Worm (Caenorhabditis elegans) whole organism, late embryonic: ENCODE data around the gene ZK892.6.

Experiments used
- C08G9.2 ChIP-seq: sonication (generic microtip); optimal IDR thresholded peaks from 2 replicates; lab custom pipeline; 2016; ENCODE audit warnings: mild to moderate bottlenecking, missing genetic modification characterization, moderate library complexity, missing compliant biosample characterization
- C38D4.7 ChIP-seq: fragments of 200-800 bp; sonication (Bioruptor generic); optimal IDR thresholded peaks from 2 replicates; lab custom pipeline; 2018; ENCODE audit warnings: mild to moderate bottlenecking, missing genetic modification characterization, moderate library complexity, missing compliant biosample characterization
- F13H6.1 ChIP-seq: sonication (generic microtip); optimal IDR thresholded peaks from 2 replicates; lab custom pipeline; 2016; ENCODE audit warnings: missing genetic modification characterization, missing compliant biosample characterization
- K09A11.1 ChIP-seq: sonication (generic microtip); optimal IDR thresholded peaks from 2 replicates; lab custom pipeline; 2017; ENCODE audit warnings: antibody characterized with exemption, mild to moderate bottlenecking, missing genetic modification characterization, missing compliant biosample characterization; ENCODE audit not compliant: insufficient read depth
- Y22D7AL.16 ChIP-seq: sonication (generic microtip); optimal IDR thresholded peaks from 2 replicates; lab custom pipeline; 2016; ENCODE audit warnings: missing genetic modification characterization, missing compliant biosample characterization
- ceh-18 ChIP-seq: sonication (generic microtip); optimal IDR thresholded peaks from 2 replicates; lab custom pipeline; 2016; ENCODE audit warnings: missing genetic modification characterization, missing compliant biosample characterization
- ceh-2 ChIP-seq: sonication (generic microtip); optimal IDR thresholded peaks from 2 replicates; lab custom pipeline; 2016; ENCODE audit warnings: missing genotype, missing genetic modification characterization, missing compliant biosample characterization
- ceh-30 ChIP-seq: fragments of 150-350 bp; optimal IDR thresholded peaks from 2 replicates; lab custom pipeline; 2014; ENCODE audit warnings: missing biosample characterization, missing genetic modification characterization
- ceh-31 ChIP-seq: sonication (generic microtip); optimal IDR thresholded peaks from 2 replicates; lab custom pipeline; 2016; ENCODE audit warnings: missing genetic modification characterization, missing compliant biosample characterization
- ceh-34 ChIP-seq: sonication (generic microtip); optimal IDR thresholded peaks from 2 replicates; lab custom pipeline; 2016; ENCODE audit warnings: mild to moderate bottlenecking, missing genetic modification characterization, missing compliant biosample characterization
- ceh-45 ChIP-seq: fragments of 200-800 bp; sonication (Bioruptor generic); IDR thresholded peaks from 2 replicates; pipeline ENCODE4 v1.3.6; 2022; ENCODE audit warnings: missing genetic modification reagents, missing genetic modification characterization, missing compliant biosample characterization
- dve-1 ChIP-seq: sonication (generic microtip); optimal IDR thresholded peaks from 2 replicates; lab custom pipeline; 2017; ENCODE audit warnings: antibody characterized with exemption, mild to moderate bottlenecking, missing genetic modification characterization, missing compliant biosample characterization
- ets-4 ChIP-seq: sonication (generic microtip); optimal IDR thresholded peaks from 2 replicates; lab custom pipeline; 2016; ENCODE audit warnings: missing genetic modification characterization, missing compliant biosample characterization
- eyg-1 ChIP-seq: sonication (generic microtip); optimal IDR thresholded peaks from 2 replicates; lab custom pipeline; 2016; ENCODE audit warnings: missing genotype, missing genetic modification characterization, missing compliant biosample characterization
- fkh-10 ChIP-seq: fragments of 150-350 bp; optimal IDR thresholded peaks from 2 replicates; lab custom pipeline; 2014; ENCODE audit warnings: missing biosample characterization, missing genetic modification reagents, missing genetic modification characterization
- fkh-6 ChIP-seq: sonication (generic microtip); optimal IDR thresholded peaks from 2 replicates; lab custom pipeline; 2016; ENCODE audit warnings: missing genetic modification characterization, missing compliant biosample characterization
- gmeb-2 ChIP-seq: sonication (generic microtip); optimal IDR thresholded peaks from 2 replicates; lab custom pipeline; 2016; ENCODE audit warnings: missing genetic modification characterization, inconsistent platforms, missing compliant biosample characterization
- hlh-13 ChIP-seq: fragments of 200-800 bp; sonication (Bioruptor generic); optimal IDR thresholded peaks from 2 replicates; lab custom pipeline; 2018; ENCODE audit warnings: mild to moderate bottlenecking, missing genetic modification characterization, missing compliant biosample characterization
- hlh-15 ChIP-seq: sonication (generic microtip); optimal IDR thresholded peaks from 2 replicates; lab custom pipeline; 2016; ENCODE audit warnings: missing genetic modification characterization, missing compliant biosample characterization
- hlh-30 ChIP-seq: sonication (generic microtip); optimal IDR thresholded peaks from 2 replicates; lab custom pipeline; 2017; ENCODE audit warnings: antibody characterized with exemption, missing genetic modification characterization, missing compliant biosample characterization; ENCODE audit not compliant: insufficient read depth
- lin-11 ChIP-seq: fragments of 200-800 bp; sonication (Bioruptor generic); optimal IDR thresholded peaks from 2 replicates; lab custom pipeline; 2018; ENCODE audit warnings: mild to moderate bottlenecking, missing genetic modification characterization, missing compliant biosample characterization
- mec-3 ChIP-seq: sonication (generic microtip); optimal IDR thresholded peaks from 2 replicates; lab custom pipeline; 2016; ENCODE audit warnings: borderline replicate concordance, missing genetic modification characterization, missing compliant biosample characterization
- nfya-1 ChIP-seq: sonication (generic microtip); optimal IDR thresholded peaks from 2 replicates; lab custom pipeline; 2017; ENCODE audit warnings: missing genetic modification characterization, mild to moderate bottlenecking, missing compliant biosample characterization, antibody characterized with exemption, moderate library complexity
- nhr-11 ChIP-seq: fragments of 150-350 bp; optimal IDR thresholded peaks from 2 replicates; lab custom pipeline; 2014; ENCODE audit warnings: missing biosample characterization, missing genetic modification characterization
- nhr-232 ChIP-seq: sonication (generic microtip); optimal IDR thresholded peaks from 2 replicates; lab custom pipeline; 2016; ENCODE audit warnings: missing genetic modification characterization, missing compliant biosample characterization
- npax-4 ChIP-seq: sonication (generic microtip); optimal IDR thresholded peaks from 2 replicates; lab custom pipeline; 2016; ENCODE audit warnings: missing genetic modification characterization, missing compliant biosample characterization
- pha-2 ChIP-seq: sonication (generic microtip); optimal IDR thresholded peaks from 2 replicates; lab custom pipeline; 2017; ENCODE audit warnings: mild to moderate bottlenecking, missing genetic modification characterization, missing compliant biosample characterization
- sdc-2 ChIP-seq: sonication (generic microtip); optimal IDR thresholded peaks from 2 replicates; lab custom pipeline; 2016; ENCODE audit warnings: missing genotype, missing genetic modification characterization, missing compliant biosample characterization
- sox-2 ChIP-seq: fragments of 200-800 bp; sonication (Bioruptor generic); IDR thresholded peaks from 2 replicates; pipeline ENCODE4 v1.3.6; 2022; ENCODE audit warnings: missing genetic modification reagents, missing genetic modification characterization, missing compliant biosample characterization
- syd-9 ChIP-seq: sonication (generic microtip); optimal IDR thresholded peaks from 2 replicates; lab custom pipeline; 2016; ENCODE audit warnings: mild to moderate bottlenecking, missing genetic modification characterization, moderate library complexity, missing compliant biosample characterization
- tbx-2 ChIP-seq: sonication (generic microtip); optimal IDR thresholded peaks from 2 replicates; lab custom pipeline; 2016; ENCODE audit warnings: missing genetic modification characterization, missing compliant biosample characterization
- tbx-7 ChIP-seq: sonication (generic microtip); optimal IDR thresholded peaks from 2 replicates; lab custom pipeline; 2016; ENCODE audit warnings: missing genotype, missing genetic modification characterization, missing compliant biosample characterization
- unc-3 ChIP-seq, 2 experiments: fragments of 200-800 bp in 1 of 2; sonication (Bioruptor generic) in 1 of 2; sonication (generic microtip) in 1 of 2; conservative IDR thresholded peaks in 1 of 2; optimal IDR thresholded peaks in 1 of 2; 2 replicates each; pipeline versions ENCODE4 v1.3.6 to Lab custom; 2016 to 2022; ENCODE audit warnings: missing compliant biosample characterization in 2 of 2, missing genetic modification characterization in 2 of 2, missing genetic modification reagents in 1 of 2
- unc-42 ChIP-seq: sonication (generic microtip); optimal IDR thresholded peaks from 2 replicates; lab custom pipeline; 2016; ENCODE audit warnings: missing genotype, missing genetic modification characterization, missing compliant biosample characterization
- unc-55 ChIP-seq: sonication (generic microtip); optimal IDR thresholded peaks from 2 replicates; lab custom pipeline; 2017; ENCODE audit warnings: missing biosample characterization, missing genetic modification reagents, missing genetic modification characterization
- unc-86 ChIP-seq: sonication (generic microtip); optimal IDR thresholded peaks from 2 replicates; lab custom pipeline; 2016; ENCODE audit warnings: missing genetic modification characterization, missing compliant biosample characterization
- zip-5 ChIP-seq: sonication (generic microtip); optimal IDR thresholded peaks from 2 replicates; lab custom pipeline; 2016; ENCODE audit warnings: missing genetic modification characterization, missing compliant biosample characterization

ZK892.6 gene

DNA sequence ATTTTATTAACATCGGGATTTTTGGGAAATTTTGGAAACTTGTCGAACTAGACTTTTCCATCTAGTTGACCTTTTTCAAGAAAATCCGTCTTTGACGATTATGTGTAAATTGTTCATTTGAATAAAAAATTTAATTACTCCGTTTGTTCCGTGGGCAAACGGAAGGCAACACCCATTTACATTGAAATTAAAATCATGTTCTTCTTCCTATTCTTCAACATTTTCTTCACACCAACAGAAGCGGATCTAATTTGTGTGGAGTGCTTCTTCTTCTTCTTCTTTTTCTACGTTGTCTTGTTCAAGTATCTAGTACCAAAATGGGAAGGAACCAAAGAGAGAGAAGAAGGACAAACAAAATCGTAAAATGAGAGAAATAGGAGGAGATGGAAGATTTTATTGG lies 2.5 kb upstream of the ZK892.6 start:
- TF ChIP-seq ets-4 = no peak
- TF ChIP-seq ceh-31 (tag; lab: Kevin White, UChicago) = peak; percentile 42
- TF ChIP-seq unc-42 (tag; lab: Kevin White, UChicago) = peak; percentile 81
- TF ChIP-seq lin-11 (tag; lab: Kevin White, UChicago) = no peak

DNA sequence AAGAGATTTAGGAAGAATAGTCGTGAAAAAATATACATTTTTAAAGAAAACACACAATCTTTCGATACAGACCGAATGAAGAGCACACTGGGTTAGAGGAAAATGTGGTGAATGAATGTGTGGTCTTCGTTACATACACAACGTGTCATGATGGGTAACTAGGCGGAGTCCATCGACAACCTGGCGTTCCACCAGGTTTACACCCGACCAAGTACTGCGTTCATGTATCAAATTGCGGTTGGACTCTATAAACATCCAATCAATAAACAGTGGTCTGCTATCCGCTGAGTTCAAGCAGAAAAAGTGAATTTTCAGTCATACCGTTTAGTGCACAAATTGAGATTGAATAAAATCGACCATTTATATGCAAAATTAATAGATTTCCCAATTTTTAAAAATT lies 1.8 kb upstream of the ZK892.6 start, which contains the start of gene sdz-38:
TSS of gene sdz-38 (minus strand) at position 101 of the 400 bp plus-strand sequence.
- TF ChIP-seq ceh-34 (tag; lab: Kevin White, UChicago) (no peak), tbx-2 (tag; lab: Kevin White, UChicago) (no peak), lin-11 (tag; lab: Kevin White, UChicago) (no peak), gmeb-2 (tag; lab: Kevin White, UChicago) (no peak)

DNA sequence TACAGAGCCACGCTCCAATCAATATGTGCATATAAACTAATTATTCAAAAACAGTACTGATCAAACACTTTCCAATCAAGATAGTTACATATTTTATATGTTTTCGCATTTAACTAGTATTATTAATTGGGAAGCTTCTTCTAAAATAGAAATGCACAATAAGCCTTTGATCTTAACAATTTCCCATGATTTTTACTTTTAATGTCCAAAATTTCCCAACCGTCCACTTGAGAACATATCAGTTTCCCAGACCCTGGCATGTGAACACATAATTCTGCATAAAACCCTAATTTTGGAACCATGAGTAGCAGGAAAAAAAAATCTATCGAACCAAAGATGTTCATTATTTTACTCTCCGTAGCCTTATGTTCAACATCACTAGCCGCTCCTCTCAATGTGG lies 3.5 kb downstream of the ZK892.6 start, which contains the start of gene R53.8:
TSS of gene R53.8 (plus strand) at position 301 of the 400 bp plus-strand sequence.
- TF ChIP-seq fkh-10 (GFP tag; lab: Kevin White, UChicago) (no peak), hlh-15 (no peak)

DNA sequence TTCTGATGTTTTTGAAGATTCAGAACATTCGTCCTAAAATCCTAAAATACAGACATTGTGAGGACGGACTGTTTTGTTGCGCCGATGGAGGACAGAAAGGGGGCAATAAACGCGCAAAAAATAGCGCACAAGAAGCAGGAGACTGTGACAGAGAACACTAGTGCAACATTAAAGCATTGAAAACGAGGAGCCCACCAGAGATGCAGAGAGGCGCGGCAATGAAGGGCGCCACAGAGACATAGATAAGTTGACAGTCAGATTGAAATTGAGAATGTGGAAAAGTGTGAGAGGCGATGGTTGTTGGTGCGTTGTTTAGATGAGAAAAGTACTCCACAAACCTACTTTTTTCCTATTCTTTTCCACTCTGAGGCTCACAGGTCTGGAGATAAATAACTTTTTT lies 5.0 kb downstream of the ZK892.6 start, which contains the start of gene aakg-5:
TSS of gene aakg-5 (minus strand) at position 159 of the 400 bp plus-strand sequence.
- TF ChIP-seq unc-55 (GFP tag; lab: Kevin White, UChicago) (peak; percentile 22), C08G9.2 (tag; lab: Kevin White, UChicago) (no peak), eyg-1 (tag; lab: Kevin White, UChicago) (no peak), ceh-18 (peak; percentile 43), C38D4.7 (GFP tag; lab: Kevin White, UChicago) (no peak), zip-5 (tag; lab: Kevin White, UChicago) (no peak), ets-4 (no peak), ceh-31 (tag; lab: Kevin White, UChicago) (peak; percentile 19), mec-3 (tag; lab: Kevin White, UChicago) (no peak), sdc-2 (tag; lab: Kevin White, UChicago) (no peak), ceh-45 (no peak), syd-9 (tag; lab: Kevin White, UChicago) (no peak), lin-11 (tag; lab: Kevin White, UChicago) (no peak), npax-4 (no peak), ceh-30 (tag; lab: Kevin White, UChicago) (no peak), unc-42 (tag; lab: Kevin White, UChicago) (no peak), unc-86 (no peak), F13H6.1 (no peak), hlh-30 (no peak), unc-3 (GFP tag; conservative IDR thresholded peaks at IDR 0.05; lab: Robert Waterston, UW) (no peak), unc-3 (tag; optimal IDR thresholded peaks at IDR 0.05; lab: Kevin White, UChicago) (no peak), nhr-232 (tag; lab: Kevin White, UChicago) (no peak), K09A11.1 (tag; lab: Kevin White, UChicago) (no peak), fkh-6 (tag; lab: Kevin White, UChicago) (no peak), nhr-11 (no peak), ceh-2 (no peak), hlh-13 (no peak), sox-2 (GFP tag; lab: Robert Waterston, UW) (no peak), Y22D7AL.16 (no peak), dve-1 (tag; lab: Kevin White, UChicago) (peak; percentile 11), fkh-10 (GFP tag; lab: Kevin White, UChicago) (no peak), pha-2 (tag; lab: Kevin White, UChicago) (no peak), tbx-7 (tag; lab: Kevin White, UChicago) (no peak), nfya-1 (peak; percentile 25)
- TF ChIP-seq, all 69 proteins: peak for 5
